Worm (Caenorhabditis elegans) whole organism, L3 larva: ENCODE measurements around the gene mrp-8.

ENCODE experiments used
- R02D3.7 ChIP-seq: fragments of 150-350 bp; optimal IDR thresholded peaks from 2 replicates; lab custom pipeline; 2014; ENCODE audit warnings: missing biosample characterization, missing genetic modification characterization
- aly-2 ChIP-seq: fragments of 150-350 bp; optimal IDR thresholded peaks from 2 replicates; lab custom pipeline; 2014; ENCODE audit warnings: missing biosample characterization, missing genetic modification characterization
- ama-1 ChIP-seq: fragments of 150-350 bp; optimal IDR thresholded peaks from 2 replicates; lab custom pipeline; 2018
- ceh-16 ChIP-seq: sonication (generic microtip); optimal IDR thresholded peaks from 2 replicates; lab custom pipeline; 2017; ENCODE audit warnings: missing biosample characterization, missing genetic modification characterization
- ceh-82 ChIP-seq: fragments of 150-350 bp; optimal IDR thresholded peaks from 2 replicates; lab custom pipeline; 2014; ENCODE audit warnings: missing biosample characterization, missing genetic modification characterization
- daf-12 ChIP-seq: fragments of 150-350 bp; optimal IDR thresholded peaks from 2 replicates; lab custom pipeline; 2014; ENCODE audit warnings: missing biosample characterization, missing genetic modification reagents, missing genetic modification characterization
- egl-27 ChIP-seq: sonication (generic microtip); optimal IDR thresholded peaks from 4 replicates; lab custom pipeline; 2017; ENCODE audit warnings: missing biosample characterization, missing genetic modification reagents, missing genetic modification characterization
- egl-5 ChIP-seq: fragments of 150-350 bp; optimal IDR thresholded peaks from 2 replicates; lab custom pipeline; 2017; ENCODE audit warnings: missing biosample characterization, missing genetic modification reagents, missing genetic modification characterization, inconsistent platforms
- elt-1 ChIP-seq: fragments of 150-350 bp; optimal IDR thresholded peaks from 2 replicates; lab custom pipeline; 2014; ENCODE audit warnings: missing biosample characterization, missing genetic modification characterization
- elt-2 ChIP-seq: sonication (generic microtip); optimal IDR thresholded peaks from 2 replicates; lab custom pipeline; 2016; ENCODE audit warnings: missing genetic modification reagents, mild to moderate bottlenecking, missing genetic modification characterization, missing compliant biosample characterization
- elt-3 ChIP-seq, 3 experiments: fragments of 150-350 bp in 1 of 3; sonication (generic microtip) in 2 of 3; optimal IDR thresholded peaks; 2 replicates in 2 of 3; 4 replicates in 1 of 3; lab custom pipeline; 2014 to 2017; ENCODE audit warnings: missing biosample characterization in 3 of 3, missing genetic modification characterization in 3 of 3
- eor-1 ChIP-seq, 2 experiments: fragments of 150-350 bp; optimal IDR thresholded peaks; 2 replicates each; lab custom pipeline; 2014 to 2018; ENCODE audit warnings: missing biosample characterization in 2 of 2, missing genetic modification characterization in 2 of 2
- fkh-2 ChIP-seq: fragments of 150-350 bp; optimal IDR thresholded peaks from 2 replicates; lab custom pipeline; 2014; ENCODE audit warnings: missing biosample characterization, missing genetic modification reagents, missing genetic modification characterization
- fos-1 ChIP-seq: fragments of 150-350 bp; optimal IDR thresholded peaks from 2 replicates; lab custom pipeline; 2014; ENCODE audit warnings: missing biosample characterization, missing genetic modification characterization
- hmg-11 ChIP-seq: sonication (generic microtip); optimal IDR thresholded peaks from 2 replicates; lab custom pipeline; 2016; ENCODE audit warnings: missing genetic modification characterization, missing compliant biosample characterization
- jun-1 ChIP-seq: fragments of 150-350 bp; optimal IDR thresholded peaks from 2 replicates; lab custom pipeline; 2014; ENCODE audit warnings: missing biosample characterization, missing genetic modification reagents, missing genetic modification characterization
- lin-15B ChIP-seq: fragments of 150-350 bp; optimal IDR thresholded peaks from 2 replicates; lab custom pipeline; 2014; ENCODE audit warnings: missing biosample characterization, missing genetic modification characterization
- lin-39 ChIP-seq: fragments of 150-350 bp; optimal IDR thresholded peaks from 2 replicates; lab custom pipeline; 2018; ENCODE audit warnings: missing biosample characterization, missing genetic modification reagents, missing genetic modification characterization
- lsy-12 ChIP-seq: sonication (generic microtip); optimal IDR thresholded peaks from 2 replicates; lab custom pipeline; 2016; ENCODE audit warnings: mild to moderate bottlenecking, missing genetic modification characterization, missing compliant biosample characterization
- mdl-1 ChIP-seq: fragments of 150-350 bp; optimal IDR thresholded peaks from 2 replicates; lab custom pipeline; 2014; ENCODE audit warnings: missing biosample characterization, missing genetic modification characterization
- mml-1 ChIP-seq: fragments of 150-350 bp; sonication (generic microtip); optimal IDR thresholded peaks from 3 replicates; lab custom pipeline; 2014; ENCODE audit warnings: missing biosample characterization, missing genetic modification characterization
- nfya-1 ChIP-seq: sonication (generic microtip); optimal IDR thresholded peaks from 2 replicates; lab custom pipeline; 2017; ENCODE audit warnings: missing genetic modification characterization, mild to moderate bottlenecking, missing compliant biosample characterization, antibody characterized with exemption, moderate library complexity; ENCODE audit not compliant: insufficient read depth
- nhr-11 ChIP-seq: fragments of 150-350 bp; optimal IDR thresholded peaks from 2 replicates; lab custom pipeline; 2014; ENCODE audit warnings: missing biosample characterization, missing genetic modification characterization
- nhr-12 ChIP-seq: fragments of 150-350 bp; optimal IDR thresholded peaks from 2 replicates; lab custom pipeline; 2014; ENCODE audit warnings: missing biosample characterization, missing genetic modification characterization
- nhr-23 ChIP-seq: fragments of 150-350 bp; optimal IDR thresholded peaks from 2 replicates; lab custom pipeline; 2014; ENCODE audit warnings: missing biosample characterization, missing genetic modification reagents, missing genetic modification characterization
- nhr-237 ChIP-seq: fragments of 150-350 bp; optimal IDR thresholded peaks from 2 replicates; lab custom pipeline; 2014; ENCODE audit warnings: missing biosample characterization, missing genetic modification characterization
- nhr-25 ChIP-seq: sonication (generic microtip); optimal IDR thresholded peaks from 2 replicates; lab custom pipeline; 2017; ENCODE audit warnings: missing biosample characterization, missing genetic modification characterization
- nhr-28 ChIP-seq: fragments of 150-350 bp; optimal IDR thresholded peaks from 2 replicates; lab custom pipeline; 2014; ENCODE audit warnings: missing biosample characterization, missing genetic modification characterization
- nhr-43 ChIP-seq: sonication (generic microtip); optimal IDR thresholded peaks from 2 replicates; lab custom pipeline; 2016; ENCODE audit warnings: mild to moderate bottlenecking, missing genetic modification characterization, missing compliant biosample characterization; ENCODE audit not compliant: poor library complexity, severe bottlenecking
- nhr-76 ChIP-seq: fragments of 150-350 bp; sonication (generic microtip); optimal IDR thresholded peaks from 5 replicates; lab custom pipeline; 2014; ENCODE audit warnings: missing biosample characterization, missing genetic modification characterization
- nhr-77 ChIP-seq: fragments of 150-350 bp; optimal IDR thresholded peaks from 2 replicates; lab custom pipeline; 2014; ENCODE audit warnings: missing biosample characterization, missing genetic modification characterization
- pha-4 ChIP-seq: fragments of 150-350 bp; optimal IDR thresholded peaks from 2 replicates; lab custom pipeline; 2014; ENCODE audit warnings: missing biosample characterization, missing genetic modification reagents, missing genetic modification characterization
- pqm-1 ChIP-seq: fragments of 150-350 bp; optimal IDR thresholded peaks from 2 replicates; lab custom pipeline; 2017; ENCODE audit warnings: missing biosample characterization, missing genetic modification characterization, inconsistent platforms
- sea-2 ChIP-seq: fragments of 150-350 bp; sonication (generic microtip); optimal IDR thresholded peaks from 4 replicates; lab custom pipeline; 2014; ENCODE audit warnings: missing biosample characterization, missing genetic modification reagents, missing genetic modification characterization
- skn-1 ChIP-seq: fragments of 150-350 bp; optimal IDR thresholded peaks from 2 replicates; lab custom pipeline; 2014; ENCODE audit warnings: missing biosample characterization, missing genetic modification characterization
- unc-39 ChIP-seq: sonication (generic microtip); optimal IDR thresholded peaks from 4 replicates; lab custom pipeline; 2017; ENCODE audit warnings: missing biosample characterization, missing genetic modification characterization
- zag-1 ChIP-seq: fragments of 150-350 bp; optimal IDR thresholded peaks from 2 replicates; lab custom pipeline; 2014; ENCODE audit warnings: missing biosample characterization, missing genetic modification characterization
- ztf-11 ChIP-seq: fragments of 150-350 bp; optimal IDR thresholded peaks from 2 replicates; lab custom pipeline; 2014; ENCODE audit warnings: missing biosample characterization, missing genetic modification characterization
- ztf-4 ChIP-seq: fragments of 150-350 bp; optimal IDR thresholded peaks from 2 replicates; lab custom pipeline; 2014; ENCODE audit warnings: missing biosample characterization, missing genetic modification characterization

mrp-8 gene

DNA sequence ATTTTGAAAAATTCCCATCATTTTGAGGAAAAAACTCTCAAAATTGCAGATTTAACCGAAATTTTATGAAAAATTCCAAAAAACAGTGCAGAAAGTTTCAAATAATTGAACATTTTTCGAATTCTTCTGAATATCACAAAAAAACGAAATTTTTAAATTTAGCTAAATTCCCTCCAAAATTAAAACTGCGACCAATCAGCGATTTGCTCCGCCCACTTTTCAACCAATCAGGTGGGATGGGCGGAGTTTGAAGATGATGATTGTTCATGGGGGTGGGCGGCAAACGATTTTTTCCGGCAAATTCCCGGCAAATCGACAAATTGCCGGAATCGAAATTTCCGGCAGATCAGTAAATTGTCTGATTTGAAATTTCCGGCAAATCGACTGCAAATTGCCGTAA is 31.3 kb upstream of the mrp-8 start:
- TF ChIP-seq nfya-1 (tag; lab: Kevin White, UChicago) (peak; percentile 76), nhr-12 (tag; lab: Kevin White, UChicago) (no peak)
- TF ChIP-seq, all 47 proteins: peak for 1

DNA sequence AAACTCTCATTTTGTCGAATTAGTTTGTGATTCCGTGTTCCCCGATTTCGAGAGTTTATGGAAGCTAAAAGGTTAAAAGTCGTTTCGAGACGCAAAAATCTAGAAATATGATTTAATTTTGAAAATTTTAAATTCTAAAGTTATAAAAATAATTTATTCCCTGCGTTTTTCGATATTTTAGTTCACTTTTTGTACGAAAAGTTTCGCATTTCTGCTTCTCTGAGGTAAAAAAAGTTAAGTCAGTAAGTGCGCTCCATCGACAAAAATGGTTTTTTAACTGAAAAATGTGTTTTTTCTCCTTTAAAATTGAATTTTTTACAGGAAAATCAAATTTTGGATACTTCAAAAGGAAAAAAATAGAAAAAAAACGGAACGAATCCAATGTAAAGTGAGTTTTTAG is 30.5 kb upstream of the mrp-8 start, which contains the start of gene zip-1:
Gene zip-1 (plus strand): TSS at position 301 of the 400 bp plus-strand sequence.
- TF ChIP-seq unc-39 (tag; lab: Kevin White, UChicago) (no peak), elt-3 (tag; optimal IDR thresholded peaks at IDR 0.05; lab: Kevin White, UChicago) (no peak), elt-2 (tag; lab: Kevin White, UChicago) (no peak), daf-12 (no peak), elt-1 (tag; lab: Kevin White, UChicago) (no peak)

DNA sequence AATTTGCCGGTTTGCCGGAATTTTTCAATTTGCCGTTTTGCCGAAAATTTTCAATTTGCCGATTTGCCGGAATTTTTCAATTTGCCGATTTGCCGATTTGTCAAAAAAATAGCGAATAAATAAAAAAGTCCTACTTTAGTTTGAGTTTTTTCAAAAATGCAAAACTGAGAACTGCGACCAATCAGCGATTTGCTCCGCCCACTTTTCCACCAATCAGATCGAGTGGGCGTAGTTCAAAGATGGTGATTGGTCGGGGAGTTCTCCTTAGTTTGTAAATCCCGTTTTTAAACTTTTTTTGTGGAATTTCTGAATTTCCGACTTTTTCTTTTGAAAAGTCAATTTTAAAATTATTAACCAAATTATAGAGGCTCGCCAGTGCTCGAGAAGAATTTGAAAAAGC is 28.3 kb upstream of the mrp-8 start:
- TF ChIP-seq nfya-1 (tag; lab: Kevin White, UChicago) = peak; percentile 97
- no peak for TF ChIP-seq lin-39 (tag; lab: Kevin White, UChicago)

DNA sequence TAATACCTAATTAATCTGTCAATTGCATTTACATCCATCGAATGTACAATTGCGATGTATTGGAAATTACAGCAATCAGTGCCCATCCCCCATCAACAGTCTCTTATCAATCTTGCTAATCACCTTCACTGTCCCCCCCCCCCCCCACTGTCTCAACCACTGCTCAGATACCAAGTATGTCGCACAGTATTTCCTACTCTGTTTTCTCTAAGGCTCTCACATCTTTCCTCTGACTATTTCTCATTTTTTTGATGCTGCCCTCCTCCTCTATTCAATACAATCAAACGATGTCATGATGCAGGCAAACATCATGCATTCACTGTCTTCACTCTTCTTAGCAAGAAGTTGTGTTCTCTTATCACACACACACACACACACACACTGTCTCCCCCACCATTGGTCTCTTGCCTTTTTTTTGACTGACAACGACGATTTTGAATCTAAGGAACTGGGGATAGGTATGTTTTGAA is 24.6 kb upstream of the mrp-8 start, which contains the start of the genes zip-12 and Y75B8A.63:
Gene zip-12 (plus strand): TSS at position 387 of the 470 bp plus-strand sequence.
Gene Y75B8A.63 (plus strand): TSS at position 420 of the 470 bp plus-strand sequence.
- TF ChIP-seq ztf-4 (no peak), nfya-1 (tag; lab: Kevin White, UChicago) (peak; percentile 25), egl-27 (tag; lab: Kevin White, UChicago) (no peak), pqm-1 (tag; lab: Kevin White, UChicago) (peak; percentile 55), ceh-16 (tag; lab: Kevin White, UChicago) (no peak), elt-3 (tag; optimal IDR thresholded peaks at IDR 0.05; lab: Kevin White, UChicago) (peak in 1 of 3 experiments; percentile 18), nhr-28 (no peak), R02D3.7 (tag; lab: Kevin White, UChicago) (no peak), pha-4 (tag; lab: Kevin White, UChicago) (peak; percentile 21), jun-1 (tag; lab: Kevin White, UChicago) (peak; percentile 1), ama-1 (no peak), nhr-23 (no peak), ztf-11 (tag; lab: Kevin White, UChicago) (no peak), elt-2 (tag; lab: Kevin White, UChicago) (peak; percentile 91), nhr-76 (tag; lab: Kevin White, UChicago) (no peak), aly-2 (tag; lab: Kevin White, UChicago) (no peak)
- TF ChIP-seq, all 47 proteins: peak for 6

DNA sequence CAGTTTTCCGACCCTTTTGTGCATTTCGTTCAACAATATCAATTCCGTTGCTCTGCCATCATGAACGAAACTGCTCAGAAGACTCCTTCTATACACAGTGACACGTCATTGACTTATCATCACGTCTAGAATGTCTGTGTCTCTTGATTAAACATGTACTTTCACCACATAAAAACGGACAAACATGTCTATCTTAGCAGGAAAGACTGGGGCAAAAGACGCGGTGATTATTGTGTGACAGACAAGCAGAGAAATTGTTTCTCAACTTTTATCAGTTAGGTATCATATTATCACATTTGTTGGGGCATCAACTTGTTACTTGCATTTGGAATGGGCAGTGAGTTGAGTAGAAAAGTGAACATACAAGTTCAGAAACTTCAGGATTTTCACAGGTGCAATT is 22.3 kb upstream of the mrp-8 start:
- TF ChIP-seq nhr-43 (tag; lab: Kevin White, UChicago) = no peak
- peak; percentile 85 for TF ChIP-seq pqm-1 (tag; lab: Kevin White, UChicago)
- TF ChIP-seq skn-1 (tag; lab: Kevin White, UChicago) = peak; percentile 39
- TF ChIP-seq pha-4 (tag; lab: Kevin White, UChicago) = peak; percentile 34
- peak; percentile 96 for TF ChIP-seq elt-2 (tag; lab: Kevin White, UChicago)
- peak; percentile 62 for TF ChIP-seq jun-1 (tag; lab: Kevin White, UChicago)
- peak; percentile 36 for TF ChIP-seq nfya-1 (tag; lab: Kevin White, UChicago)
- no peak for TF ChIP-seq ama-1
- TF ChIP-seq, all 47 proteins: peak for 6

DNA sequence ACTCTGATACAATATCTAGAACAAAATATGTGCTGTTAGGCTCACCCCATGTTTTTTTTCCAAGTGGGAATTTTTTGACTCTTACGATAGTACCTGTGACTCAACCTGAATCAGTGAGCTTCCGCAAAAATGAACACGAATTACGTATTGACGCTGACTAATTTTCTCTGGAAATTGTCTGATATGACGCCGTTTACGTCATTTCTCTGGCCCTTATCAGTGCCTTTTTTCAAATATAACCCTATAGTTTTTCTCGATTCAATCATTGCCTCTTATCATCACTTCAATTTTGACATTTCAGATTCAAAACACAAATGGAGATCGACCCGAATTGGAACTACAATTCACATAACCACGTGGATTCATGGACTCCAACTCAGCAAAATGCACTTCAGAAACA is 15.8 kb upstream of the mrp-8 start, which contains the start of gene Y75B8A.28:
Gene Y75B8A.28 (plus strand): TSS at position 296 of the 400 bp plus-strand sequence.
- TF ChIP-seq fkh-2 (tag; lab: Kevin White, UChicago) = no peak
- no peak for TF ChIP-seq nhr-12 (tag; lab: Kevin White, UChicago)
- no peak for TF ChIP-seq elt-3 (tag; optimal IDR thresholded peaks at IDR 0.05; lab: Kevin White, UChicago)
- no peak for TF ChIP-seq nhr-23
- no peak for TF ChIP-seq nhr-237 (tag; lab: Kevin White, UChicago)
- TF ChIP-seq aly-2 (tag; lab: Kevin White, UChicago) = no peak
- no peak for TF ChIP-seq mml-1 (tag; lab: Kevin White, UChicago)
- no peak for TF ChIP-seq lin-15B
- no peak for TF ChIP-seq zag-1
- TF ChIP-seq hmg-11 (tag; lab: Kevin White, UChicago) = no peak
- no peak for TF ChIP-seq ceh-82
- TF ChIP-seq skn-1 (tag; lab: Kevin White, UChicago) = no peak
- TF ChIP-seq nhr-11 (tag; lab: Kevin White, UChicago) = no peak
- no peak for TF ChIP-seq nfya-1 (tag; lab: Kevin White, UChicago)
- peak; percentile 91 for TF ChIP-seq jun-1 (tag; lab: Kevin White, UChicago)
- TF ChIP-seq ztf-4 = no peak
- no peak for TF ChIP-seq R02D3.7 (tag; lab: Kevin White, UChicago)
- TF ChIP-seq elt-2 (tag; lab: Kevin White, UChicago) = peak; percentile 96
- TF ChIP-seq mdl-1 (tag; lab: Kevin White, UChicago) = no peak
- TF ChIP-seq nhr-77 = no peak
- peak; percentile 84 for TF ChIP-seq fos-1 (tag; lab: Kevin White, UChicago)
- TF ChIP-seq daf-12 = no peak
- no peak for TF ChIP-seq eor-1 (tag; optimal IDR thresholded peaks at IDR 0.05; lab: Kevin White, UChicago)
- no peak for TF ChIP-seq nhr-43 (tag; lab: Kevin White, UChicago)
- TF ChIP-seq lsy-12 (tag; lab: Kevin White, UChicago) = no peak
- no peak for TF ChIP-seq nhr-25
- no peak for TF ChIP-seq elt-1 (tag; lab: Kevin White, UChicago)
- TF ChIP-seq egl-5 (tag; lab: Kevin White, UChicago) = no peak
- TF ChIP-seq pha-4 (tag; lab: Kevin White, UChicago) = peak; percentile 50
- TF ChIP-seq sea-2 (GFP tag; lab: Kevin White, UChicago) = no peak
